Fruit fly (Drosophila melanogaster) whole organism: ENCODE results near the gene mirr.

Source experiments
- CG8478 ChIP-seq: fragments of >200 bp; optimal IDR thresholded peaks from 2 replicates; lab custom pipeline; 2018; ENCODE audit warnings: inconsistent platforms
- Dll ChIP-seq: fragments of >200 bp; optimal IDR thresholded peaks from 2 replicates; lab custom pipeline; 2017
- EcR ChIP-seq, 2 experiments: fragments of >200 bp; optimal IDR thresholded peaks; 2 replicates each; lab custom pipeline; 2017; ENCODE audit warnings: missing biosample characterization in 2 of 2, missing genetic modification characterization in 2 of 2, missing genetic modification reagents in 2 of 2
- pan ChIP-seq: fragments of >200 bp; optimal IDR thresholded peaks from 2 replicates; lab custom pipeline; 2017
- psq ChIP-seq: fragments of >200 bp; optimal IDR thresholded peaks from 2 replicates; lab custom pipeline; 2017
- usp ChIP-seq: fragments of >200 bp; optimal IDR thresholded peaks from 2 replicates; lab custom pipeline; 2017; ENCODE audit warnings: missing biosample characterization, missing genetic modification characterization, mixed read lengths

The mirr gene

dm6 chr3L:12667534-12667933 lies 25.9 kb upstream of the mirr start:
- TF ChIP-seq Dll (lab: Kevin White, UChicago) (no peak), pan (no peak), usp (GFP tag; lab: Kevin White, UChicago) (no peak), psq (no peak), EcR (GFP tag; optimal IDR thresholded peaks at IDR 0.05; lab: Kevin White, UChicago) (no peak), CG8478 (lab: Kevin White, UChicago) (no peak)

- no peak for TF ChIP-seq EcR (GFP tag; optimal IDR thresholded peaks at IDR 0.05; lab: Kevin White, UChicago)
- no peak for TF ChIP-seq usp (GFP tag; lab: Kevin White, UChicago)
- no peak for TF ChIP-seq CG8478 (lab: Kevin White, UChicago)
- TF ChIP-seq psq: no peak
- no peak for TF ChIP-seq Dll (lab: Kevin White, UChicago)
- TF ChIP-seq pan: no peak
Observed at dm6 chr3L:12667998-12668616, 25.3 kb upstream of the mirr start.

DNA sequence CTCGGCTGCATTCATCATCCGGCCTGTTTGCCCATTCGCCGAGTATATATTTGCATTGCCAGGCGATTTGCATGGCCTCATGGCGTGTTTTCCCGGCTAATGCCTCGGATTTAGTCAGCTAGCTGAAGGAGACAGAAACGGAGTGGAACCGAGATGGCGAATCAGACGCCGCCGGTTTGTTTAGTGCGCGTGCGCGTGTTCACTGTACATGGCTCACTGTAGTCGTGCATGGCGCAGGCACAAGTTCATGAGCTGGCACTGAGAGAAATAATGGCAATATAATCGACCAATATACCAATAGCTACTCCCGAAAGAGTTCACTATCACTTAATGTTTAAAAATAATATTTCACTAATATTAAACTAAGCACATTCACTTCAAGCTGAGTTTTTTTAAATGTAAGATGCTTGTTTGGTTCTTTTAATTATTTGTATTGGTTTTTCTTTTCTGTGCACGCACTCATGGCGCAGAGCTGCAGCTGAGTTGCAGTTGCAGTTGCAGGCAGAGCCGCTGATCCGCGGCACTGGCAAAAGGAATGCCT lies 20.6 kb upstream of the mirr start:
- TF ChIP-seq EcR (GFP tag; optimal IDR thresholded peaks at IDR 0.05; lab: Kevin White, UChicago) (peak in 1 of 2 experiments; percentile 13), pan (no peak), psq (no peak)

- no peak for TF ChIP-seq CG8478 (lab: Kevin White, UChicago)
Observed at dm6 chr3L:12673405-12673804, 20.0 kb upstream of the mirr start.

DNA sequence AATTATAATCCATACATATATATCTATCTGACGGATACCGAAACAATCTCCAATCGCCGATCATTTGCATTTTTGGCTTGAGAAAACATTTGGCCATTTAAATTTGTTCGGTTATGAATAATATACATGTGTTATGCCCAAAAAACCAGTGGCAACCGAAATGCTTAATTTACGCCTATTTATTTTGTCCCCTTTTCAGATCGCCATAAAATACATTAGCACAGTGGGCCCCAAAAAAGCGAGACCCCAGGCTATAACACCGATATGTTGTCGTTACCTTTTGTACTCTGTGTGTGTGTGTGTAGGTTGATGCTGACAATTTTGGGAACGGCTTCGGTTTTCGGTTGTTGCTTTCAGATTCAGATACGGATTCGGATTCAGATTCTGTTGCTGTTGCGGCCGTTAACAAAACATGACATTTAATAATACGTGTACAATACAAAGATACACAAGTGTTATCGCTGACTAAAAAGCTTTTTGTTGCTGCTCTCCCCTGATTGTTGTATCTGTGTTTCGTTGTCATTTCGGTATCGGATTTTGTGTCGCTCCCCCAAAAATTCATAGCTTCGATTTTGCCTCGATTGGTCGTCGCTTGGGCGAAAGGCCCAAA lies 18.1 kb upstream of the mirr start:
- TF ChIP-seq Dll (lab: Kevin White, UChicago): no peak
- TF ChIP-seq pan: no peak
- TF ChIP-seq CG8478 (lab: Kevin White, UChicago): no peak
- no peak for TF ChIP-seq EcR (GFP tag; optimal IDR thresholded peaks at IDR 0.05; lab: Kevin White, UChicago)
- TF ChIP-seq usp (GFP tag; lab: Kevin White, UChicago): no peak
- TF ChIP-seq psq: no peak

dm6 chr3L:12675864-12676263 lies 17.6 kb upstream of the mirr start:
- TF ChIP-seq EcR (GFP tag; optimal IDR thresholded peaks at IDR 0.05; lab: Kevin White, UChicago) (no peak), CG8478 (lab: Kevin White, UChicago) (no peak), psq (no peak), Dll (lab: Kevin White, UChicago) (no peak), pan (no peak), usp (GFP tag; lab: Kevin White, UChicago) (no peak)

DNA sequence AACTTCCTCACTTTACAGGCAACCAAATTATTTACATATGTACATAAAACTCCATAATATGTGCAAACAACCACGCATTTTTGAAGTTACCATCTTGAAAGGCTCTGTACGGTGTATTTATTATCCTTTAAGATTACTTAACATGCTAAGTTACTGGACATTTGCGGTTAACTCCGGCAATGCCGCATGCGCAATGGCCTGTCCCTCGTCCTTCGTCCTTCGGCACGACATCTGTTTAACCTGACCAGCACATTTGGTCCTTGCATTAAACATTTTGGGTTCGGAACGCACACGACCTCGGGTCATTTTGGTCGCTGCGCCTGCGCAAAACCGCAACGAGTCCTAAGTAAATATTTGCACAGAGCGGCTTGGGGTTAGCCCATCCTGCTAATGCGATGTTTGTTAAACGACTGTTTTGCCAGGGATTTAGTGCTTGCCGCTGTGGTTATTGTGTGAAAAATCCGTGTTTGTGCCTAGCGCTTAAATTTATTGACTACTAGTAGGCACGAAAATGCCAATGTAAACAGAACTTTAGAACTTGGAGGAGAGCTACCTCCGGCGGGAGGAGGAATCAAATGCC lies 16.0 kb upstream of the mirr start:
- TF ChIP-seq CG8478 (lab: Kevin White, UChicago) (no peak), psq (no peak), usp (GFP tag; lab: Kevin White, UChicago) (no peak), Dll (lab: Kevin White, UChicago) (no peak), pan (no peak), EcR (GFP tag; optimal IDR thresholded peaks at IDR 0.05; lab: Kevin White, UChicago) (no peak)

DNA sequence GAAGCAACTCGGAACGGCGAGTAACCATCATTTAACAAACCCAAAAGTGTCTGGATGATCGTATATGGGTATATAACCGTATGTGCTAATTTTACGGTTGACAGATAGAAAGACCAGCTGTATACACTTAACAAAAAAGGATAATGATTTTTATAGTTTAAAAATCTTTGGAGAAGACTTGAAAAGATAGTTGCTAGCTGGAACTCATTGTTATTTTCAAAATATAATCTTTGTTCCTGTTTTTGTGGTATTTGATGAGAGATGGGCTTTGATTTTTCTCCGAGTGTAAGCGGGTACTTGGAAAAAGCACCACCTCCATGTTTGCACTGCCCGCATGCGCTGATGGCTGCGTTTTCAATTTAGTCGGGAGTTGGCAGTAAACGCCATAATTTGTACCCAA lies 15.5 kb upstream of the mirr start:
- no peak for TF ChIP-seq Dll (lab: Kevin White, UChicago)

DNA sequence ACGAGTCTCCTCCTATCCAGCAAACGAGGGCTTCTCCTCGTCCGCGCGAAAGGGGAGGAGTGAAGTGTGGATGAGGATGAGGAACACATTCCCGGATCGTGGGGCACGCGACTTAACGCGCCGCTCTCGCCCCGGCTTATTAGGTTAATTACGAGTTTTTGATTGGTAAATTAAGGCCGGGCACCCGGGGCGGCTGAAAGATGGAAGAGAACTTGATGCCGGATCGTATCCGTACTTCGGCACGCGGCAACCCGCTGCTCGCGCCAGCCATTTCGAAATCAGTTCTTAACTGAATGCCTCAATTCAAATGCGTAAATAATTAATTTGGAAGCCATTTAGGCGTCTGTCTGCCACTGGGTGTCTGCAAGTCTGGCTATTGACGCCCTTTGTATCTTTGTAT lies 15.1 kb upstream of the mirr start:
- no peak for TF ChIP-seq EcR (GFP tag; optimal IDR thresholded peaks at IDR 0.05; lab: Kevin White, UChicago)

- TF ChIP-seq pan: no peak
- TF ChIP-seq Dll (lab: Kevin White, UChicago): no peak
- no peak for TF ChIP-seq psq
- no peak for TF ChIP-seq usp (GFP tag; lab: Kevin White, UChicago)
- TF ChIP-seq CG8478 (lab: Kevin White, UChicago): no peak
- no peak for TF ChIP-seq EcR (GFP tag; optimal IDR thresholded peaks at IDR 0.05; lab: Kevin White, UChicago)
Observed at dm6 chr3L:12679260-12679659, 14.2 kb upstream of the mirr start.

DNA sequence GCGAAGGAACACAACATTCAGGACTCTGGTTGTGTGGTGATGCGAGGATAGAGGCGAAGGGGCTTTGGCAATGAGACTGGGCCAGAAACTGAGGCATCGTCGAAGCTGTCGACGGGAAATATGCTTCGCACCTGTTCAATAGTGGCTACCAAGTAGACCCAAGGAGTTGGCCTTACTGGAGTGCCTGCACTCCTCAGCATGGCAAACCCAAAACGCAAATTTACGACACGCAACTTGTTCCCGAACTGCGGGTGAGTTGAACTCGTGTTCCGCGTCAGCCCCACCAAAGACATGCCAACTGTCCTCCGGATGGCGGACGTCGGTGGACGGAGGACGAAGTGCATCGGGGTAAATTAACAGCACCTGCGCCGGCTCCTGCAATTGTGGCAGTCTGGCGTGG lies 13.0 kb upstream of the mirr start:
- no peak for TF ChIP-seq usp (GFP tag; lab: Kevin White, UChicago)
- no peak for TF ChIP-seq EcR (GFP tag; optimal IDR thresholded peaks at IDR 0.05; lab: Kevin White, UChicago)
- no peak for TF ChIP-seq pan
- TF ChIP-seq psq: no peak
- TF ChIP-seq Dll (lab: Kevin White, UChicago): no peak
- no peak for TF ChIP-seq CG8478 (lab: Kevin White, UChicago)

DNA sequence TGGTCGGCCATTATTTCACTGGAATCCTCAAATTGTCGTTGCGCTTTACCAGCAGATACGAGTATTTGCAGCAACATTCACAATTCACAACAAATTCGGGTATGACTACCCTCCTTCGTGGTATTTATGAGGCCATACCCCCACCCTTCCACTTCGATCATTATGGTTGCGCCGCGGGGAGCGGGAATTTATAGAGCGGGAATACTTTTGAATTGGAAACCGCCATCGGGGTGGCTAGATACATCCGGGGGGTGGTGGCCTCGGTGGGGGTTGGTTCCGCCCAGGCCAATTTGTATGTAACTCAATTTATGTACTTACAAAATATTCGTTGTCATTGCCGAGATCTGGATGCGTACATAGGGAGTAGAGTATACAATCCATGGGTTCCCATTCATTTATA lies 12.1 kb upstream of the mirr start:
- TF ChIP-seq Dll (lab: Kevin White, UChicago) (no peak), pan (no peak), EcR (GFP tag; optimal IDR thresholded peaks at IDR 0.05; lab: Kevin White, UChicago) (no peak), psq (no peak), usp (GFP tag; lab: Kevin White, UChicago) (no peak)

dm6 chr3L:12684690-12685089 lies 8.7 kb upstream of the mirr start:
- no peak for TF ChIP-seq psq
- TF ChIP-seq Dll (lab: Kevin White, UChicago): no peak
- TF ChIP-seq pan: no peak
- no peak for TF ChIP-seq EcR (GFP tag; optimal IDR thresholded peaks at IDR 0.05; lab: Kevin White, UChicago)
- TF ChIP-seq usp (GFP tag; lab: Kevin White, UChicago): no peak
- no peak for TF ChIP-seq CG8478 (lab: Kevin White, UChicago)
